Fruit fly (Drosophila melanogaster): ENCODE measurements around the gene CG42588.

DNA sequence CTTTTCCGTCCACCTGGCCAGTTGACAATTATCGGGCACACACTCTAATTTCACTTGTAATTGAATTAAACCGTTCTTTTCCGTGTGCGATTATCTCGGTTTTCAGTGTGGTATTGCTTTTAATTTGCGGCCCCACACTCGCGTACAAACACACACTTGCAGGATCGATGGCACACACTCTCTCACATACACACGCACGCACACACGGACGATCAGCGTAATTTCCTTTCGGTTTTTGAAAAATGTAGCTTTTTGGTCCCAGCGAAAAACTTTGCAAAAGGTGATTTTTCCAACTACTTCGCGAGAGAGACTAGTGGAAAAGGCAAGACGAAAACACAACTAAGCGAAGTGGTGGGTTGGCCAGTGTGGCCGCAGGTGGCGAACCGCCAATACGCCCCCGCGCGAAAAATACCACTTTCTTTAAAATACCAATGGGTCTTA is 9.3 kb upstream of the CG42588 start, which contains the start of gene Atg1:
- TF ChIP-seq grau (tag; optimal IDR thresholded peaks at IDR 0.05) (no peak), unpg (GFP tag; optimal IDR thresholded peaks at IDR 0.05) (no peak), bab2 (GFP tag; optimal IDR thresholded peaks at IDR 0.05) (no peak), dati (GFP tag; IDR thresholded peaks at IDR 0.05) (no peak), gfzf (GFP tag; optimal IDR thresholded peaks at IDR 0.05) (peak; percentile 74), CG17912 (GFP tag; optimal IDR thresholded peaks at IDR 0.05) (no peak)
